Worm (Caenorhabditis elegans) whole organism, late embryonic: ENCODE results near the gene lst-6.

Experiments used
- C08G9.2 ChIP-seq: sonication (generic microtip); optimal IDR thresholded peaks from 2 replicates; lab custom pipeline; 2016; ENCODE audit warnings: mild to moderate bottlenecking, missing genetic modification characterization, moderate library complexity, missing compliant biosample characterization
- K02D7.2 ChIP-seq: sonication (generic microtip); optimal IDR thresholded peaks from 2 replicates; lab custom pipeline; 2017; ENCODE audit warnings: mild to moderate bottlenecking, missing genetic modification characterization, missing compliant biosample characterization
- K09A11.1 ChIP-seq: sonication (generic microtip); optimal IDR thresholded peaks from 2 replicates; lab custom pipeline; 2017; ENCODE audit warnings: antibody characterized with exemption, mild to moderate bottlenecking, missing genetic modification characterization, missing compliant biosample characterization; ENCODE audit not compliant: insufficient read depth
- T23F11.4 ChIP-seq: fragments of 200-800 bp; sonication (Bioruptor generic); optimal IDR thresholded peaks from 2 replicates; lab custom pipeline; 2018; ENCODE audit warnings: mild to moderate bottlenecking, missing genetic modification characterization, missing compliant biosample characterization
- Y22D7AL.16 ChIP-seq: sonication (generic microtip); optimal IDR thresholded peaks from 2 replicates; lab custom pipeline; 2016; ENCODE audit warnings: missing genetic modification characterization, missing compliant biosample characterization
- ceh-14 ChIP-seq: sonication (generic microtip); optimal IDR thresholded peaks from 2 replicates; lab custom pipeline; 2016; ENCODE audit warnings: missing genotype, missing genetic modification characterization, missing compliant biosample characterization
- ceh-18 ChIP-seq: sonication (generic microtip); optimal IDR thresholded peaks from 2 replicates; lab custom pipeline; 2016; ENCODE audit warnings: missing genetic modification characterization, missing compliant biosample characterization
- ceh-19 ChIP-seq: fragments of 200-800 bp; sonication (Bioruptor generic); optimal IDR thresholded peaks from 2 replicates; lab custom pipeline; 2018; ENCODE audit warnings: mild to moderate bottlenecking, missing genetic modification characterization, missing compliant biosample characterization
- ceh-2 ChIP-seq: sonication (generic microtip); optimal IDR thresholded peaks from 2 replicates; lab custom pipeline; 2016; ENCODE audit warnings: missing genotype, missing genetic modification characterization, missing compliant biosample characterization
- ceh-24 ChIP-seq: sonication (generic microtip); optimal IDR thresholded peaks from 2 replicates; lab custom pipeline; 2016; ENCODE audit warnings: mild to moderate bottlenecking, missing genetic modification characterization, missing compliant biosample characterization
- ceh-31 ChIP-seq: sonication (generic microtip); optimal IDR thresholded peaks from 2 replicates; lab custom pipeline; 2016; ENCODE audit warnings: missing genetic modification characterization, missing compliant biosample characterization
- ceh-45 ChIP-seq: fragments of 200-800 bp; sonication (Bioruptor generic); IDR thresholded peaks from 2 replicates; pipeline ENCODE4 v1.3.6; 2022; ENCODE audit warnings: missing genetic modification reagents, missing genetic modification characterization, missing compliant biosample characterization
- ceh-9 ChIP-seq: sonication (generic microtip); optimal IDR thresholded peaks from 2 replicates; lab custom pipeline; 2016; ENCODE audit warnings: mild to moderate bottlenecking, missing genetic modification characterization, inconsistent platforms, missing compliant biosample characterization
- che-1 ChIP-seq: sonication (generic microtip); optimal IDR thresholded peaks from 2 replicates; lab custom pipeline; 2016; ENCODE audit warnings: mild to moderate bottlenecking, missing genetic modification characterization, missing compliant biosample characterization
- dmd-4 ChIP-seq: sonication (generic microtip); optimal IDR thresholded peaks from 2 replicates; lab custom pipeline; 2016; ENCODE audit warnings: borderline replicate concordance, missing genetic modification characterization, missing compliant biosample characterization
- dve-1 ChIP-seq: sonication (generic microtip); optimal IDR thresholded peaks from 2 replicates; lab custom pipeline; 2017; ENCODE audit warnings: antibody characterized with exemption, mild to moderate bottlenecking, missing genetic modification characterization, missing compliant biosample characterization
- elt-4 ChIP-seq: sonication (generic microtip); optimal IDR thresholded peaks from 2 replicates; lab custom pipeline; 2016; ENCODE audit warnings: missing genetic modification characterization, missing compliant biosample characterization
- fkh-6 ChIP-seq: sonication (generic microtip); optimal IDR thresholded peaks from 2 replicates; lab custom pipeline; 2016; ENCODE audit warnings: missing genetic modification characterization, missing compliant biosample characterization
- gmeb-2 ChIP-seq: sonication (generic microtip); optimal IDR thresholded peaks from 2 replicates; lab custom pipeline; 2016; ENCODE audit warnings: missing genetic modification characterization, inconsistent platforms, missing compliant biosample characterization
- hlh-13 ChIP-seq: fragments of 200-800 bp; sonication (Bioruptor generic); optimal IDR thresholded peaks from 2 replicates; lab custom pipeline; 2018; ENCODE audit warnings: mild to moderate bottlenecking, missing genetic modification characterization, missing compliant biosample characterization
- hlh-15 ChIP-seq: sonication (generic microtip); optimal IDR thresholded peaks from 2 replicates; lab custom pipeline; 2016; ENCODE audit warnings: missing genetic modification characterization, missing compliant biosample characterization
- hlh-6 ChIP-seq: sonication (generic microtip); optimal IDR thresholded peaks from 2 replicates; lab custom pipeline; 2016; ENCODE audit warnings: missing genotype, missing genetic modification characterization, missing compliant biosample characterization
- lin-11 ChIP-seq: fragments of 200-800 bp; sonication (Bioruptor generic); optimal IDR thresholded peaks from 2 replicates; lab custom pipeline; 2018; ENCODE audit warnings: mild to moderate bottlenecking, missing genetic modification characterization, missing compliant biosample characterization
- madf-2 ChIP-seq: sonication (generic microtip); optimal IDR thresholded peaks from 2 replicates; lab custom pipeline; 2017; ENCODE audit warnings: missing genetic modification characterization, missing compliant biosample characterization
- mec-3 ChIP-seq: sonication (generic microtip); optimal IDR thresholded peaks from 2 replicates; lab custom pipeline; 2016; ENCODE audit warnings: borderline replicate concordance, missing genetic modification characterization, missing compliant biosample characterization
- nhr-232 ChIP-seq: sonication (generic microtip); optimal IDR thresholded peaks from 2 replicates; lab custom pipeline; 2016; ENCODE audit warnings: missing genetic modification characterization, missing compliant biosample characterization
- npax-4 ChIP-seq: sonication (generic microtip); optimal IDR thresholded peaks from 2 replicates; lab custom pipeline; 2016; ENCODE audit warnings: missing genetic modification characterization, missing compliant biosample characterization
- pat-9 ChIP-seq: fragments of 200-800 bp; sonication (Bioruptor generic); optimal IDR thresholded peaks from 2 replicates; lab custom pipeline; 2018; ENCODE audit warnings: mild to moderate bottlenecking, missing genetic modification characterization, moderate library complexity, missing compliant biosample characterization
- pros-1 ChIP-seq: fragments of 150-350 bp; optimal IDR thresholded peaks from 2 replicates; lab custom pipeline; 2014; ENCODE audit warnings: missing biosample characterization, missing genetic modification reagents, missing genetic modification characterization
- rnt-1 ChIP-seq: sonication (generic microtip); optimal IDR thresholded peaks from 2 replicates; lab custom pipeline; 2016; ENCODE audit warnings: missing genetic modification characterization, missing compliant biosample characterization
- sdc-2 ChIP-seq: sonication (generic microtip); optimal IDR thresholded peaks from 2 replicates; lab custom pipeline; 2016; ENCODE audit warnings: missing genotype, missing genetic modification characterization, missing compliant biosample characterization
- sox-2 ChIP-seq: fragments of 200-800 bp; sonication (Bioruptor generic); IDR thresholded peaks from 2 replicates; pipeline ENCODE4 v1.3.6; 2022; ENCODE audit warnings: missing genetic modification reagents, missing genetic modification characterization, missing compliant biosample characterization
- sox-4 ChIP-seq: sonication (generic microtip); optimal IDR thresholded peaks from 2 replicates; lab custom pipeline; 2017; ENCODE audit warnings: mild to moderate bottlenecking, missing genetic modification characterization, inconsistent platforms, missing compliant biosample characterization
- syd-9 ChIP-seq: sonication (generic microtip); optimal IDR thresholded peaks from 2 replicates; lab custom pipeline; 2016; ENCODE audit warnings: mild to moderate bottlenecking, missing genetic modification characterization, moderate library complexity, missing compliant biosample characterization
- ttx-3 ChIP-seq: sonication (generic microtip); optimal IDR thresholded peaks from 2 replicates; lab custom pipeline; 2016; ENCODE audit warnings: missing genetic modification reagents, missing genetic modification characterization, missing compliant biosample characterization
- unc-3 ChIP-seq, 2 experiments: fragments of 200-800 bp in 1 of 2; sonication (Bioruptor generic) in 1 of 2; sonication (generic microtip) in 1 of 2; conservative IDR thresholded peaks in 1 of 2; optimal IDR thresholded peaks in 1 of 2; 2 replicates each; pipeline versions ENCODE4 v1.3.6 to Lab custom; 2016 to 2022; ENCODE audit warnings: missing compliant biosample characterization in 2 of 2, missing genetic modification characterization in 2 of 2, missing genetic modification reagents in 1 of 2
- unc-42 ChIP-seq: sonication (generic microtip); optimal IDR thresholded peaks from 2 replicates; lab custom pipeline; 2016; ENCODE audit warnings: missing genotype, missing genetic modification characterization, missing compliant biosample characterization
- unc-86 ChIP-seq: sonication (generic microtip); optimal IDR thresholded peaks from 2 replicates; lab custom pipeline; 2016; ENCODE audit warnings: missing genetic modification characterization, missing compliant biosample characterization
- zip-5 ChIP-seq: sonication (generic microtip); optimal IDR thresholded peaks from 2 replicates; lab custom pipeline; 2016; ENCODE audit warnings: missing genetic modification characterization, missing compliant biosample characterization

The lst-6 gene

ce11 chrII:7001405-7001804, 20.9 kb downstream of the lst-6 start (continued):
- peak; percentile 75 for TF ChIP-seq lin-11 (tag; lab: Kevin White, UChicago)
- TF ChIP-seq dve-1 (tag; lab: Kevin White, UChicago) = peak; percentile 33
- TF ChIP-seq hlh-6 = peak; percentile 87
- peak; percentile 68 for TF ChIP-seq unc-86 (tag; lab: Kevin White, UChicago)
- peak; percentile 41 for TF ChIP-seq ceh-9 (tag; lab: Kevin White, UChicago)
- peak; percentile 65 for TF ChIP-seq dmd-4
- peak; percentile 18 for TF ChIP-seq mec-3
- peak; percentile 75 for TF ChIP-seq fkh-6 (tag; lab: Kevin White, UChicago)
- peak; percentile 78 for TF ChIP-seq madf-2 (tag; lab: Kevin White, UChicago)
- peak; percentile 62 for TF ChIP-seq syd-9
- peak; percentile 76 for TF ChIP-seq unc-3 (GFP tag; conservative IDR thresholded peaks at IDR 0.05; lab: Robert Waterston, UW)
- peak; percentile 7 for TF ChIP-seq unc-3 (tag; optimal IDR thresholded peaks at IDR 0.05; lab: Kevin White, UChicago)
- TF ChIP-seq hlh-13 (GFP tag; lab: Kevin White, UChicago) = peak; percentile 72
- TF ChIP-seq C08G9.2 (tag; lab: Kevin White, UChicago) = peak; percentile 42
- peak; percentile 74 for TF ChIP-seq sox-2 (GFP tag; lab: Robert Waterston, UW)
- peak; percentile 74 for TF ChIP-seq sdc-2 (tag; lab: Kevin White, UChicago)
- TF ChIP-seq pat-9 (tag; lab: Kevin White, UChicago) = peak; percentile 84
- peak; percentile 22 for TF ChIP-seq K09A11.1 (tag; lab: Kevin White, UChicago)
- peak; percentile 87 for TF ChIP-seq ceh-19
- TF ChIP-seq ceh-18 (tag; lab: Kevin White, UChicago) = peak; percentile 28
- TF ChIP-seq hlh-15 (tag; lab: Kevin White, UChicago) = peak; percentile 66
- TF ChIP-seq ceh-2 (tag; lab: Kevin White, UChicago) = peak; percentile 50
- TF ChIP-seq npax-4 (tag; lab: Kevin White, UChicago) = peak; percentile 26
- TF ChIP-seq K02D7.2 (tag; lab: Kevin White, UChicago) = peak; percentile 70
- peak; percentile 72 for TF ChIP-seq sox-4
- TF ChIP-seq ttx-3 (tag; lab: Kevin White, UChicago) = peak; percentile 70
- peak; percentile 72 for TF ChIP-seq T23F11.4
- TF ChIP-seq zip-5 (tag; lab: Kevin White, UChicago) = peak; percentile 37
- TF ChIP-seq gmeb-2 (tag; lab: Kevin White, UChicago) = peak; percentile 84
- peak; percentile 21 for TF ChIP-seq ceh-31 (tag; lab: Kevin White, UChicago)
- TF ChIP-seq rnt-1 (tag; lab: Kevin White, UChicago) = peak; percentile 50
- peak; percentile 70 for TF ChIP-seq Y22D7AL.16 (tag; lab: Kevin White, UChicago)
- peak; percentile 73; the same call in 1 of the 2 replicates for TF ChIP-seq ceh-45 (GFP tag; lab: Robert Waterston, UW)
- peak; percentile 77 for TF ChIP-seq nhr-232 (tag; lab: Kevin White, UChicago)
- TF ChIP-seq, all 69 proteins: peak for 49; not testable (repeated sequence) for 20

DNA sequence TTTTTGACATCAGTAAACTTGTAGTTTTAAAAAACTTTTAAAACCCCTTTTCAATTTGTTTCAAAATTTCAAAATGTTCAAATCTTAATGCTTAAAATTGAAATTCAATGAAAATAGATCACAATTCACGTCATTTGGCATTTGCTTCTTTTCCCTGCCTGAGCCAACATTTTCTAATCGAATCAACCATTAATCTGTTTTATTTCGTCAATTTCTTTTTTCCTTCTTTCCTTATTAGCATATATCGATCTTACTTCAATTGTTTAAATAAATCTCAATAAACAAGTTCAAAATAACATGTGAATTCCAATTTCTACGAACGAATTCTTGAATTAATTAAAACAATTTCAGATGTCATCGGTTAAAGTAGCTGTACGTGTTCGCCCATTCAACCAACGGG, 26.7 kb downstream of the lst-6 start:
- TF ChIP-seq ceh-2 (tag; lab: Kevin White, UChicago) (no peak), pros-1 (tag; lab: Kevin White, UChicago) (no peak), ceh-14 (no peak), madf-2 (tag; lab: Kevin White, UChicago) (no peak), ceh-24 (tag; lab: Kevin White, UChicago) (no peak)

- TF ChIP-seq unc-42 (peak; percentile 89), elt-4 (no peak), ceh-45 (GFP tag; lab: Robert Waterston, UW) (no peak), che-1 (no peak), Y22D7AL.16 (tag; lab: Kevin White, UChicago) (no peak), ceh-19 (no peak)
These were observed 27.6 kb downstream of the lst-6 start, which contains the start of gene unc-104 for ce11 chrII:6994677-6995076. TSS of gene unc-104 (plus strand) at chrII:6994987.
